Fruit fly (Drosophila melanogaster): Measurements from ENCODE around the gene BigH1.

- TF ChIP-seq CG8478 (optimal IDR thresholded peaks at IDR 0.05) (no peak), CTCF (optimal IDR thresholded peaks at IDR 0.05) (peak; percentile 53 to 58)
These were observed 33.8 kb downstream of the BigH1 start, which contains the start of gene Meltrin for dm6 chr3R:14696949-14697513.

Data from S2 (cell line).